Fruit fly (Drosophila melanogaster): ENCODE measurements around the gene Crtc.

dm6 chr3L:17633142-17633541 lies 35.9 kb downstream of the Crtc start, which contains the start of gene CG7497:
- TF ChIP-seq fru (GFP tag; optimal IDR thresholded peaks at IDR 0.05) (no peak), lola (GFP tag; optimal IDR thresholded peaks at IDR 0.05) (no peak), ey (GFP tag; optimal IDR thresholded peaks at IDR 0.05) (no peak), Myc (optimal IDR thresholded peaks at IDR 0.05) (no peak), psq (GFP tag; optimal IDR thresholded peaks at IDR 0.05) (no peak), brk (GFP tag; optimal IDR thresholded peaks at IDR 0.05) (no peak), Hr78 (GFP tag; optimal IDR thresholded peaks at IDR 0.05) (no peak)

Data from whole organism, wandering third instar larva.